Worm (Caenorhabditis elegans) whole organism, mixed stage, embryonic: Measurements from ENCODE around the gene phf-15.

Experiments
- M03D4.4 ChIP-seq: sonication (generic microtip); optimal IDR thresholded peaks from 2 replicates; lab custom pipeline; 2017; ENCODE audit warnings: mild to moderate bottlenecking, missing genetic modification characterization, missing compliant biosample characterization
- bed-3 ChIP-seq: fragments of 200-800 bp; sonication (Bioruptor generic); optimal IDR thresholded peaks from 3 replicates; lab custom pipeline; 2018; ENCODE audit warnings: mild to moderate bottlenecking, missing genetic modification characterization, moderate library complexity, missing compliant biosample characterization
- elt-3 ChIP-seq: fragments of 150-350 bp; optimal IDR thresholded peaks from 2 replicates; lab custom pipeline; 2014; ENCODE audit warnings: missing biosample characterization, missing genetic modification characterization
- lin-32 ChIP-seq: fragments of 200-800 bp; sonication (Bioruptor generic); optimal IDR thresholded peaks from 2 replicates; lab custom pipeline; 2018; ENCODE audit warnings: mild to moderate bottlenecking, missing genetic modification characterization, missing compliant biosample characterization
- lsy-2 ChIP-seq: fragments of 150-350 bp; optimal IDR thresholded peaks from 2 replicates; lab custom pipeline; 2014; ENCODE audit warnings: missing biosample characterization, missing genetic modification characterization
- mep-1 ChIP-seq: fragments of 150-350 bp; optimal IDR thresholded peaks from 2 replicates; lab custom pipeline; 2017; ENCODE audit warnings: missing biosample characterization, missing genetic modification reagents, missing genetic modification characterization, inconsistent platforms
- nhr-12 ChIP-seq: fragments of 150-350 bp; optimal IDR thresholded peaks from 2 replicates; lab custom pipeline; 2014; ENCODE audit warnings: missing biosample characterization, missing genetic modification characterization
- nhr-28 ChIP-seq: fragments of 150-350 bp; optimal IDR thresholded peaks from 2 replicates; lab custom pipeline; 2014; ENCODE audit warnings: missing biosample characterization, missing genetic modification characterization
- pha-4 ChIP-seq: fragments of 150-350 bp; optimal IDR thresholded peaks from 2 replicates; lab custom pipeline; 2018; ENCODE audit warnings: missing biosample characterization, missing genetic modification reagents, missing genetic modification characterization
- snpc-4 ChIP-seq: fragments of 150-350 bp; optimal IDR thresholded peaks from 2 replicates; lab custom pipeline; 2014; ENCODE audit warnings: missing biosample characterization, missing genetic modification characterization
- sptf-1 ChIP-seq: sonication (generic microtip); optimal IDR thresholded peaks from 2 replicates; lab custom pipeline; 2017; ENCODE audit warnings: mild to moderate bottlenecking, missing genetic modification characterization, moderate library complexity, missing compliant biosample characterization
- unc-39 ChIP-seq: fragments of 150-350 bp; optimal IDR thresholded peaks from 2 replicates; lab custom pipeline; 2014; ENCODE audit warnings: missing biosample characterization, missing genetic modification characterization
- unc-62 ChIP-seq: fragments of 150-350 bp; optimal IDR thresholded peaks from 2 replicates; lab custom pipeline; 2014; ENCODE audit warnings: missing biosample characterization, missing genetic modification reagents, missing genetic modification characterization
- ztf-11 ChIP-seq: fragments of 150-350 bp; optimal IDR thresholded peaks from 2 replicates; lab custom pipeline; 2014; ENCODE audit warnings: missing biosample characterization, missing genetic modification characterization

DNA sequence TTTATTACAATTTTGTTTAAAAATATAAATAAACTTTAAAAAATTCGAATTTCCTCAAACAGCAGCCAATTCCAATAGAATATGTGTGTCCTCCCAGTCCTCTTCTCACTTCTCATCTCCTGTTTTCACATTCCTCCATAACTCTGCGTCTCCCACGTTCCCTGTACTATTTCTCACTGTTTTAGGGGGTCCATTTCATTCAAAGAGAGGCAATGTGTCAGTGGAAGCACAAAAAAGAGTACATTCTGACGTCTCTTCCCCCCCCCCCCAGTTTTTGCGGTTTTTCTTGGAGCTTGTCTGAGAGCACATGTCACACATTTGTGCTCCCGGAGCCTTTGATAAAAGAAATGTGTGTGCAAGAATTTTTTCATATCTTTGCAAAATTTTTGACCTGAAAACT is 18.1 kb upstream of the phf-15 start:
- TF ChIP-seq nhr-28 (tag; lab: Kevin White, UChicago): no peak
- TF ChIP-seq elt-3 (tag; lab: Kevin White, UChicago): no peak
- no peak for TF ChIP-seq lsy-2 (tag; lab: Kevin White, UChicago)
- no peak for TF ChIP-seq nhr-12
- TF ChIP-seq lin-32 (GFP tag; lab: Kevin White, UChicago): no peak
- TF ChIP-seq snpc-4: no peak
- no peak for TF ChIP-seq bed-3 (GFP tag; lab: Kevin White, UChicago)
- TF ChIP-seq unc-62 (GFP tag; lab: Kevin White, UChicago): peak; percentile 45
- no peak for TF ChIP-seq ztf-11 (tag; lab: Kevin White, UChicago)
- TF ChIP-seq pha-4 (tag; lab: Kevin White, UChicago): no peak
- TF ChIP-seq sptf-1 (tag; lab: Kevin White, UChicago): no peak
- TF ChIP-seq mep-1 (tag; lab: Kevin White, UChicago): no peak
- no peak for TF ChIP-seq unc-39 (tag; lab: Kevin White, UChicago)
- TF ChIP-seq M03D4.4 (tag; lab: Kevin White, UChicago): no peak
